Fruit fly (Drosophila melanogaster): ENCODE measurements around the gene CG12713.

Gene CG12713

DNA sequence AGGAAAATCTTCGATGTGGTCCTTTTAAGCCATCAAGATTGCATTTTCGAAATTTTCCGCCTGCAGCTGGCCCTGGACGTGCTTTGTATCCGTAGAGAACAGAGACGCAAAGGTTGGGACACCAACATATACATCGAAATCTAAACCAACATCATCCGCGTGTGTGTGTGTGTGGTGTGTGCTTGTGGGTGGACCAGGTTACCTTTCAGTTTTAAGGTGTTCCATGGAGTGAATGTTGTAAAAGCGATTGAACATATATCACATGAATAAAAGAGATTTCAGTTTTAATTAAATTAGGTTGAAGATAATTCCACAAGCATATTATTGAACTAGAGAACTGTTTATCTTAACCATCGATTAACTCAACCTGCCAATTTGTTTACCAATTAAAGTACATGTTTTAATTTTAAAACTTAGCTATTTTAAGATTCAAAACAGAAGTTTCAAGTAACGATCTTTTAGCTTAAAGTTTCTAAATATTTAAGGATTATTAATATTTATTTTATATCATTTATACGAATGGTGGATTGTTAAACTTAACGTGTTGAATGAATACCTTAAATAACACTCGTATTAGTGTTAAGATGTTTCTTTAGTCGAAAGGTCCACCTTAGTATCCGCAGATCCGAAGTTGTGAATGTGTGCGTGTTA lies 5.2 kb upstream of the CG12713 start (continued):
- no peak for TF ChIP-seq zf30C (GFP tag; optimal IDR thresholded peaks at IDR 0.05)
- no peak for TF ChIP-seq CG7928 (GFP tag; optimal IDR thresholded peaks at IDR 0.05)
- peak; percentile 69 for TF ChIP-seq zfh2 (GFP tag; optimal IDR thresholded peaks at IDR 0.05)
- no peak for TF ChIP-seq BEAF-32 (GFP tag; optimal IDR thresholded peaks at IDR 0.05)
- TF ChIP-seq CG7987 (GFP tag; optimal IDR thresholded peaks at IDR 0.05): no peak
- peak; percentile 73 for TF ChIP-seq CG4617 (GFP tag; optimal IDR thresholded peaks at IDR 0.05; ENCODE audit: borderline replicate concordance)
- TF ChIP-seq gsb (GFP tag; IDR thresholded peaks at IDR 0.05): peak; percentile 53
- 0 out of 2 replicates have a peak, but pooled peaks have one; percentile 18 for TF ChIP-seq CG14667 (GFP tag; IDR thresholded peaks at IDR 0.05)
- TF ChIP-seq sqz (GFP tag; optimal IDR thresholded peaks at IDR 0.05): peak; percentile 76
- peak; percentile 53; the same call in 2 of the 3 replicates for TF ChIP-seq row (GFP tag; IDR thresholded peaks at IDR 0.05)
- TF ChIP-seq disco-r (GFP tag; optimal IDR thresholded peaks at IDR 0.05): no peak
- TF ChIP-seq crc (GFP tag; optimal IDR thresholded peaks at IDR 0.05): no peak
- peak; percentile 63 for TF ChIP-seq her (GFP tag; optimal IDR thresholded peaks at IDR 0.05)
- TF ChIP-seq sr (GFP tag; IDR thresholded peaks at IDR 0.05): 0 out of 3 replicates have a peak, but pooled peaks have one; percentile 39
- no peak for TF ChIP-seq CG1024 (GFP tag; IDR thresholded peaks at IDR 0.05)
- peak; percentile 83 for TF ChIP-seq PHDP (tag; optimal IDR thresholded peaks at IDR 0.05)
- TF ChIP-seq CG14441 (GFP tag; IDR thresholded peaks at IDR 0.05): peak; percentile 68
- peak; percentile 64; the same call in 1 of the 2 replicates for TF ChIP-seq HLH3B (GFP tag; IDR thresholded peaks at IDR 0.05)
- peak; percentile 61 for TF ChIP-seq Usf (GFP tag; optimal IDR thresholded peaks at IDR 0.05)
- peak; percentile 62; the same call in 2 of the 3 replicates for TF ChIP-seq CG34422 (GFP tag; IDR thresholded peaks at IDR 0.05)
- no peak for TF ChIP-seq CG7963 (GFP tag; IDR thresholded peaks at IDR 0.05; ENCODE audit: partially characterized antibody)
- TF ChIP-seq oc (tag; optimal IDR thresholded peaks at IDR 0.05): no peak
- peak; percentile 89 for TF ChIP-seq CG8924 (tag; optimal IDR thresholded peaks at IDR 0.05)
- peak; percentile 24 for TF ChIP-seq ac (GFP tag; optimal IDR thresholded peaks at IDR 0.05)
- peak; percentile 47 for TF ChIP-seq CG14710 (tag; optimal IDR thresholded peaks at IDR 0.05)
- TF ChIP-seq CG9817 (tag; optimal IDR thresholded peaks at IDR 0.05): peak; percentile 78
- peak; percentile 76 for TF ChIP-seq CG32532 (GFP tag; IDR thresholded peaks at IDR 0.05)
- TF ChIP-seq CG12769 (tag; optimal IDR thresholded peaks at IDR 0.05): peak; percentile 84
- peak; percentile 77; the same call in 2 of the 3 replicates for TF ChIP-seq CG11456 (GFP tag; IDR thresholded peaks at IDR 0.05)
- peak; percentile 42 for TF ChIP-seq CHES-1-like (GFP tag; optimal IDR thresholded peaks at IDR 0.05)
- TF ChIP-seq chn (GFP tag; optimal IDR thresholded peaks at IDR 0.05): peak; percentile 38
- peak; percentile 92 for TF ChIP-seq Sox100B (GFP tag; optimal IDR thresholded peaks at IDR 0.05)
- TF ChIP-seq yki (optimal IDR thresholded peaks at IDR 0.05): no peak
- no peak for TF ChIP-seq CG5953 (GFP tag; IDR thresholded peaks at IDR 0.05)
- TF ChIP-seq CG33557 (GFP tag; optimal IDR thresholded peaks at IDR 0.05): peak; percentile 44
- peak; percentile 60 for TF ChIP-seq CG18011 (GFP tag; optimal IDR thresholded peaks at IDR 0.05)
- TF ChIP-seq lab (GFP tag; optimal IDR thresholded peaks at IDR 0.05): peak; percentile 91
- TF ChIP-seq CG1529 (GFP tag; optimal IDR thresholded peaks at IDR 0.05): peak; percentile 41
- TF ChIP-seq CG8290 (GFP tag; optimal IDR thresholded peaks at IDR 0.05): no peak
- TF ChIP-seq CG8290 (tag; optimal IDR thresholded peaks at IDR 0.05): peak in 1 of 2 experiments; percentile 89
- TF ChIP-seq CG6175 (GFP tag; IDR thresholded peaks at IDR 0.05): peak; percentile 35; the same call in 1 of the 3 replicates
- no peak for TF ChIP-seq CTCF (GFP tag; optimal IDR thresholded peaks at IDR 0.05)
- TF ChIP-seq CG31388 (GFP tag; optimal IDR thresholded peaks at IDR 0.05): no peak
- peak; percentile 82 for TF ChIP-seq Drgx (GFP tag; IDR thresholded peaks at IDR 0.05)
- peak; percentile 24 for TF ChIP-seq gsb-n (tag; optimal IDR thresholded peaks at IDR 0.05)
- TF ChIP-seq slou (GFP tag; optimal IDR thresholded peaks at IDR 0.05): no peak
- peak; percentile 74 for TF ChIP-seq ind (GFP tag; optimal IDR thresholded peaks at IDR 0.05)
- TF ChIP-seq HmgD (GFP tag; optimal IDR thresholded peaks at IDR 0.05): peak; percentile 39
- peak; percentile 34 for TF ChIP-seq lbe (GFP tag; optimal IDR thresholded peaks at IDR 0.05)
- peak; percentile 61 for TF ChIP-seq slbo (GFP tag; IDR thresholded peaks at IDR 0.05)
- TF ChIP-seq CG13775 (GFP tag; optimal IDR thresholded peaks at IDR 0.05): peak; percentile 84

Data from whole organism, embryonic.